1 fruit fly cellular context compared by ENCODE assay signal in genomic region chr3R:27700229-27700573, dm6.
TF ChIP-seq lines count a peak whose summit lies in the region.

TSS of gene btz (plus strand) at chr3R:27700361.

TF ChIP-seq in whole organism, embryonic, 481 proteins besides CTCF, POLR2A, EP300 and RAD21 (continued from another document):
- peak; percentile 10 for TF ChIP-seq phol (tag; optimal IDR thresholded peaks at IDR 0.05; lab: Kevin White, UChicago)
- TF ChIP-seq Lim3 (GFP tag; IDR thresholded peaks at IDR 0.05; lab: Robert Waterston, UW): no peak
- no peak; the same call in 2 of the 3 replicates for TF ChIP-seq CG34422 (GFP tag; IDR thresholded peaks at IDR 0.05; lab: Robert Waterston, UW)
- TF ChIP-seq CG3726 (GFP tag; IDR thresholded peaks at IDR 0.05; lab: Robert Waterston, UW): no peak
- no peak for TF ChIP-seq da (GFP tag; optimal IDR thresholded peaks at IDR 0.05; lab: Kevin White, UChicago)
- peak; percentile 64; the same call in 1 of the 2 replicates for TF ChIP-seq MBD-R2 (GFP tag; IDR thresholded peaks at IDR 0.05; lab: Robert Waterston, UW)
- no peak for TF ChIP-seq CG17361 (GFP tag; IDR thresholded peaks at IDR 0.05; lab: Robert Waterston, UW)
- TF ChIP-seq H15 (GFP tag; IDR thresholded peaks at IDR 0.05; lab: Robert Waterston, UW): no peak
- TF ChIP-seq CG6765 (GFP tag; optimal IDR thresholded peaks at IDR 0.05; lab: Kevin White, UChicago): no peak
- TF ChIP-seq tio (GFP tag; optimal IDR thresholded peaks at IDR 0.05; lab: Kevin White, UChicago): no peak
- no peak for TF ChIP-seq CG3065 (GFP tag; optimal IDR thresholded peaks at IDR 0.05; lab: Kevin White, UChicago)
- TF ChIP-seq CG3847 (GFP tag; IDR thresholded peaks at IDR 0.05; lab: Robert Waterston, UW): 0 out of 2 replicates have a peak, but pooled peaks have one; percentile 30
- no peak for TF ChIP-seq CG8478 (optimal IDR thresholded peaks at IDR 0.05; lab: Kevin White, UChicago)
- TF ChIP-seq bab2 (GFP tag; optimal IDR thresholded peaks at IDR 0.05; lab: Kevin White, UChicago): no peak
- no peak for TF ChIP-seq Kr (GFP tag; optimal IDR thresholded peaks at IDR 0.05; lab: Kevin White, UChicago)
- no peak for TF ChIP-seq CG15696 (tag; optimal IDR thresholded peaks at IDR 0.05; lab: Kevin White, UChicago)
- peak; percentile 6 for TF ChIP-seq Sin3A (optimal IDR thresholded peaks at IDR 0.05; lab: Kevin White, UChicago)
- TF ChIP-seq CG12299 (tag; optimal IDR thresholded peaks at IDR 0.05; lab: Kevin White, UChicago): no peak
- TF ChIP-seq sr (GFP tag; IDR thresholded peaks at IDR 0.05; lab: Robert Waterston, UW): no peak
